Worm (Caenorhabditis elegans) whole organism, L4 larva: ENCODE results near the gene egl-36.

ENCODE experiments used
- F10B5.3 ChIP-seq: sonication (generic microtip); optimal IDR thresholded peaks from 2 replicates; lab custom pipeline; 2016; ENCODE audit warnings: mild to moderate bottlenecking, missing genetic modification characterization, missing compliant biosample characterization
- F26F4.8 ChIP-seq: fragments of 200-800 bp; sonication (Bioruptor generic); conservative IDR thresholded peaks from 2 replicates; pipeline ENCODE4 v1.3.6; 2022; ENCODE audit warnings: missing genetic modification characterization, missing compliant biosample characterization
- F49E8.2 ChIP-seq: sonication (generic microtip); optimal IDR thresholded peaks from 2 replicates; lab custom pipeline; 2016; ENCODE audit warnings: missing compliant biosample characterization, mild to moderate bottlenecking, missing genetic modification characterization, borderline replicate concordance
- T20F7.1 ChIP-seq: fragments of 200-800 bp; sonication (Bioruptor generic); optimal IDR thresholded peaks from 2 replicates; lab custom pipeline; 2018; ENCODE audit warnings: mild to moderate bottlenecking, missing genetic modification characterization, missing compliant biosample characterization
- T26A8.4 ChIP-seq: fragments of 200-800 bp; sonication (Bioruptor generic); IDR thresholded peaks from 2 replicates; pipeline ENCODE4 v1.3.6; 2022; ENCODE audit warnings: missing genetic modification characterization, missing compliant biosample characterization
- Y105C5A.15 ChIP-seq: fragments of 200-800 bp; sonication (Bioruptor generic); IDR thresholded peaks from 2 replicates; pipeline ENCODE4 v1.3.6; 2022; ENCODE audit warnings: missing genetic modification characterization, missing compliant biosample characterization
- Y75B8A.6 ChIP-seq: fragments of 200-800 bp; sonication (Bioruptor generic); IDR thresholded peaks from 2 replicates; pipeline ENCODE4 v1.3.6; 2022; ENCODE audit warnings: missing genetic modification reagents, missing genetic modification characterization, missing compliant biosample characterization
- ZK337.2 ChIP-seq: fragments of 200-800 bp; sonication (Bioruptor generic); IDR thresholded peaks from 2 replicates; pipeline ENCODE4 v1.3.6; 2022; ENCODE audit warnings: missing genetic modification reagents, missing genetic modification characterization, missing compliant biosample characterization
- aha-1 ChIP-seq: fragments of 150-350 bp; peaks from one replicate; lab custom pipeline; 2014; ENCODE audit warnings: missing biosample characterization, missing genetic modification characterization
- aly-2 ChIP-seq: sonication (generic microtip); optimal IDR thresholded peaks from 2 replicates; lab custom pipeline; 2018; ENCODE audit warnings: missing biosample characterization, missing genetic modification characterization
- ama-1 ChIP-seq: fragments of 150-350 bp; optimal IDR thresholded peaks from 2 replicates; lab custom pipeline; 2014; ENCODE audit warnings: inconsistent platforms, mixed read lengths
- arid-1 ChIP-seq: fragments of 200-800 bp; sonication (Bioruptor generic); conservative IDR thresholded peaks from 2 replicates; pipeline ENCODE4 v1.3.6; 2022; ENCODE audit warnings: missing genetic modification reagents, missing genetic modification characterization, missing compliant biosample characterization
- ceh-32 ChIP-seq: sonication (generic microtip); optimal IDR thresholded peaks from 2 replicates; lab custom pipeline; 2016; ENCODE audit warnings: mild to moderate bottlenecking, missing genetic modification characterization, missing compliant biosample characterization; ENCODE audit not compliant: poor library complexity
- daf-12 ChIP-seq: fragments of 150-350 bp; optimal IDR thresholded peaks from 2 replicates; lab custom pipeline; 2014; ENCODE audit warnings: missing biosample characterization, missing genetic modification reagents, missing genetic modification characterization
- daf-19 ChIP-seq: fragments of 200-800 bp; sonication (Bioruptor generic); conservative IDR thresholded peaks from 2 replicates; pipeline ENCODE4 v1.3.6; 2022; ENCODE audit warnings: missing genetic modification characterization, missing compliant biosample characterization
- dmd-6 ChIP-seq: fragments of 200-800 bp; sonication (Bioruptor generic); IDR thresholded peaks from 2 replicates; pipeline ENCODE4 v1.3.6; 2022; ENCODE audit warnings: missing genetic modification reagents, missing genetic modification characterization, missing compliant biosample characterization
- dpl-1 ChIP-seq: fragments of 150-350 bp; optimal IDR thresholded peaks from 2 replicates; lab custom pipeline; 2014; ENCODE audit warnings: missing biosample characterization, missing genetic modification reagents, missing genetic modification characterization
- duxl-1 ChIP-seq: sonication (generic microtip); optimal IDR thresholded peaks from 2 replicates; lab custom pipeline; 2016; ENCODE audit warnings: mild to moderate bottlenecking, missing genetic modification characterization, moderate library complexity, missing compliant biosample characterization; ENCODE audit not compliant: poor library complexity
- dve-1 ChIP-seq: sonication (generic microtip); optimal IDR thresholded peaks from 2 replicates; lab custom pipeline; 2017; ENCODE audit warnings: antibody characterized with exemption, mild to moderate bottlenecking, missing genetic modification characterization, missing compliant biosample characterization; ENCODE audit not compliant: insufficient read depth
- egl-27 ChIP-seq: sonication (generic microtip); optimal IDR thresholded peaks from 3 replicates; lab custom pipeline; 2017; ENCODE audit warnings: missing biosample characterization, missing genetic modification reagents, missing genetic modification characterization
- egl-43 ChIP-seq: fragments of 200-800 bp; sonication (Bioruptor generic); IDR thresholded peaks from 2 replicates; pipeline ENCODE4 v1.3.6; 2022; ENCODE audit warnings: missing genetic modification reagents, missing genetic modification characterization, missing compliant biosample characterization
- fos-1 ChIP-seq: fragments of 150-350 bp; optimal IDR thresholded peaks from 2 replicates; lab custom pipeline; 2014; ENCODE audit warnings: missing biosample characterization, missing genetic modification characterization
- gei-8 ChIP-seq: fragments of 200-800 bp; sonication (Bioruptor generic); optimal IDR thresholded peaks from 2 replicates; lab custom pipeline; 2018; ENCODE audit warnings: mild to moderate bottlenecking, missing genetic modification characterization, missing compliant biosample characterization
- hlh-11 ChIP-seq: fragments of 200-800 bp; sonication (Bioruptor generic); optimal IDR thresholded peaks from 2 replicates; lab custom pipeline; 2018; ENCODE audit warnings: mild to moderate bottlenecking, missing genetic modification characterization, missing compliant biosample characterization
- hmg-1.1 ChIP-seq: fragments of 200-800 bp; sonication (Bioruptor generic); IDR thresholded peaks from 2 replicates; pipeline ENCODE4 v1.3.6; 2022; ENCODE audit warnings: missing genetic modification reagents, missing genetic modification characterization, missing compliant biosample characterization
- jun-1 ChIP-seq: fragments of 150-350 bp; optimal IDR thresholded peaks from 2 replicates; lab custom pipeline; 2014; ENCODE audit warnings: missing biosample characterization, missing genetic modification reagents, missing genetic modification characterization
- lin-15B ChIP-seq: fragments of 150-350 bp; sonication (generic microtip); optimal IDR thresholded peaks from 3 replicates; lab custom pipeline; 2014; ENCODE audit warnings: missing biosample characterization, missing genetic modification characterization
- lir-3 ChIP-seq: sonication (generic microtip); optimal IDR thresholded peaks from 2 replicates; lab custom pipeline; 2016; ENCODE audit warnings: mild to moderate bottlenecking, missing genetic modification characterization, missing compliant biosample characterization
- lsy-2 ChIP-seq, 2 experiments: fragments of 150-350 bp in 1 of 2; sonication (generic microtip) in 1 of 2; optimal IDR thresholded peaks; 2 replicates each; lab custom pipeline; 2014 to 2017; ENCODE audit warnings: missing biosample characterization in 2 of 2, missing genetic modification characterization in 2 of 2
- madf-9 ChIP-seq: fragments of 200-800 bp; sonication (Bioruptor generic); conservative IDR thresholded peaks from 2 replicates; pipeline ENCODE4 v1.3.6; 2022; ENCODE audit warnings: missing genetic modification reagents, missing genetic modification characterization, missing compliant biosample characterization
- mdl-1 ChIP-seq, 2 experiments: fragments of 150-350 bp in 1 of 2; sonication (generic microtip) in 1 of 2; optimal IDR thresholded peaks; 2 replicates each; lab custom pipeline; 2014 to 2017; ENCODE audit warnings: missing biosample characterization in 2 of 2, missing genetic modification characterization in 2 of 2
- mes-2 ChIP-seq: sonication (generic microtip); optimal IDR thresholded peaks from 2 replicates; lab custom pipeline; 2016; ENCODE audit warnings: missing genotype, mild to moderate bottlenecking, missing genetic modification characterization, missing compliant biosample characterization; ENCODE audit not compliant: poor library complexity, severe bottlenecking
- nhr-11 ChIP-seq: fragments of 150-350 bp; optimal IDR thresholded peaks from 2 replicates; lab custom pipeline; 2014; ENCODE audit warnings: missing biosample characterization, missing genetic modification characterization
- nhr-42 ChIP-seq: fragments of 200-800 bp; sonication (Bioruptor generic); IDR thresholded peaks from 2 replicates; pipeline ENCODE4 v1.3.6; 2022; ENCODE audit warnings: missing genetic modification characterization, missing compliant biosample characterization
- nhr-48 ChIP-seq: sonication (generic microtip); optimal IDR thresholded peaks from 2 replicates; lab custom pipeline; 2016; ENCODE audit warnings: mild to moderate bottlenecking, missing genetic modification characterization, missing compliant biosample characterization
- pha-4 ChIP-seq, 2 experiments: fragments of 150-350 bp in 1 of 2; fragments of 200-800 bp in 1 of 2; sonication (Bioruptor generic) in 1 of 2; IDR thresholded peaks in 1 of 2; optimal IDR thresholded peaks in 1 of 2; 2 replicates each; pipeline versions ENCODE4 v1.3.6 to Lab custom; 2014 to 2022; ENCODE audit warnings: missing genetic modification characterization in 2 of 2, missing genetic modification reagents in 2 of 2, missing biosample characterization in 1 of 2, missing compliant biosample characterization in 1 of 2
- php-3 ChIP-seq: fragments of 200-800 bp; sonication (Bioruptor generic); IDR thresholded peaks from 2 replicates; pipeline ENCODE4 v1.3.6; 2022; ENCODE audit warnings: missing genetic modification reagents, missing genetic modification characterization, missing compliant biosample characterization
- set-16 ChIP-seq: fragments of 200-800 bp; sonication (Bioruptor generic); IDR thresholded peaks from 2 replicates; pipeline ENCODE4 v1.3.6; 2022; ENCODE audit warnings: missing genetic modification reagents, missing genetic modification characterization, missing compliant biosample characterization
- snpc-1.2 ChIP-seq: fragments of 200-800 bp; sonication (Bioruptor generic); IDR thresholded peaks from 2 replicates; pipeline ENCODE4 v1.3.6; 2022; ENCODE audit warnings: missing genetic modification reagents, missing genetic modification characterization, missing compliant biosample characterization
- snpc-4 ChIP-seq: fragments of 150-350 bp; optimal IDR thresholded peaks from 2 replicates; lab custom pipeline; 2014; ENCODE audit warnings: missing biosample characterization, missing genetic modification characterization
- spr-1 ChIP-seq: sonication (generic microtip); optimal IDR thresholded peaks from 2 replicates; lab custom pipeline; 2016; ENCODE audit warnings: mild to moderate bottlenecking, missing genetic modification characterization, missing compliant biosample characterization
- unc-39 ChIP-seq: sonication (generic microtip); optimal IDR thresholded peaks from 2 replicates; lab custom pipeline; 2017; ENCODE audit warnings: missing biosample characterization, missing genetic modification characterization
- unc-62 ChIP-seq, 3 experiments: fragments of 150-350 bp in 1 of 3; sonication (generic microtip); optimal IDR thresholded peaks in 2 of 3; peaks in 1 of 3; 1 replicate in 1 of 3; 2 replicates in 2 of 3; lab custom pipeline; 2014 to 2017; ENCODE audit warnings: missing biosample characterization in 3 of 3, missing genetic modification characterization in 3 of 3, missing genetic modification reagents in 3 of 3, missing genotype in 1 of 3
- zag-1 ChIP-seq: fragments of 150-350 bp; optimal IDR thresholded peaks from 2 replicates; lab custom pipeline; 2014; ENCODE audit warnings: missing biosample characterization, missing genetic modification characterization
- zfp-2 ChIP-seq: sonication (generic microtip); optimal IDR thresholded peaks from 2 replicates; lab custom pipeline; 2016; ENCODE audit warnings: mild to moderate bottlenecking, missing genetic modification characterization, missing compliant biosample characterization
- zip-11 ChIP-seq: fragments of 200-800 bp; sonication (Bioruptor generic); IDR thresholded peaks from 2 replicates; pipeline ENCODE4 v1.3.6; 2022; ENCODE audit warnings: missing genetic modification characterization, missing compliant biosample characterization
- zip-2 ChIP-seq: fragments of 150-350 bp; optimal IDR thresholded peaks from 2 replicates; lab custom pipeline; 2014; ENCODE audit warnings: missing biosample characterization, missing genetic modification characterization
- ztf-11 ChIP-seq: fragments of 150-350 bp; optimal IDR thresholded peaks from 2 replicates; lab custom pipeline; 2014; ENCODE audit warnings: missing biosample characterization, missing genetic modification characterization

egl-36 gene

ce11 chrX:10768289-10769153, 34.4 kb downstream of the egl-36 start:
- TF ChIP-seq hmg-1.1 (GFP tag; lab: Robert Waterston, UW) = 0 out of 2 replicates have a peak, but pooled peaks have one; percentile 11
- peak; percentile 62; the same call in 1 of the 2 replicates for TF ChIP-seq pha-4 (GFP tag; IDR thresholded peaks at IDR 0.05; lab: Robert Waterston, UW)
- TF ChIP-seq pha-4 (tag; optimal IDR thresholded peaks at IDR 0.05; lab: Kevin White, UChicago) = no peak
- TF ChIP-seq dmd-6 (GFP tag; lab: Robert Waterston, UW) = 0 out of 2 replicates have a peak, but pooled peaks have one; percentile 16
- no peak for TF ChIP-seq unc-39 (tag; lab: Kevin White, UChicago)
- TF ChIP-seq nhr-11 (tag; lab: Kevin White, UChicago) = no peak
- TF ChIP-seq jun-1 = no peak
- TF ChIP-seq ZK337.2 = peak; percentile 64; the same call in 1 of the 2 replicates
- no peak for TF ChIP-seq lin-15B (tag; lab: Kevin White, UChicago)
- no peak for TF ChIP-seq spr-1 (tag; lab: Kevin White, UChicago)
- TF ChIP-seq fos-1 (tag; lab: Kevin White, UChicago) = no peak
- TF ChIP-seq F26F4.8 = no peak
- peak; percentile 78 for TF ChIP-seq nhr-48 (tag; lab: Kevin White, UChicago)
- no peak for TF ChIP-seq nhr-42 (GFP tag; lab: Robert Waterston, UW)
- TF ChIP-seq T26A8.4 (GFP tag; lab: Robert Waterston, UW) = no peak
- TF ChIP-seq Y105C5A.15 (GFP tag; lab: Robert Waterston, UW) = no peak
- no peak for TF ChIP-seq dpl-1
- TF ChIP-seq ama-1 (lab: Kevin White, UChicago) = no peak
- TF ChIP-seq snpc-1.2 = no peak
- no peak for TF ChIP-seq ztf-11 (tag; lab: Kevin White, UChicago)
- no peak for TF ChIP-seq ceh-32 (tag; lab: Kevin White, UChicago)
- no peak for TF ChIP-seq madf-9
- TF ChIP-seq lir-3 = no peak
- TF ChIP-seq set-16 = peak; percentile 66
- TF ChIP-seq egl-43 (GFP tag; lab: Robert Waterston, UW) = 0 out of 2 replicates have a peak, but pooled peaks have one; percentile 4
- peak in 1 of 2 experiments; percentile 13 for TF ChIP-seq unc-62 (GFP tag; optimal IDR thresholded peaks at IDR 0.05 in 1 of 2; lab: Kevin White, UChicago)
- TF ChIP-seq unc-62 (tag; optimal IDR thresholded peaks at IDR 0.05; lab: Kevin White, UChicago) = no peak
- no peak for TF ChIP-seq aly-2 (tag; lab: Kevin White, UChicago)
- TF ChIP-seq zag-1 (tag; lab: Kevin White, UChicago) = no peak
- TF ChIP-seq gei-8 (GFP tag; lab: Kevin White, UChicago) = no peak
- TF ChIP-seq snpc-4 (tag; lab: Kevin White, UChicago) = no peak
- TF ChIP-seq daf-19 (GFP tag; lab: Robert Waterston, UW) = no peak
- TF ChIP-seq egl-27 = no peak
- no peak for TF ChIP-seq daf-12 (tag; lab: Kevin White, UChicago)
- no peak for TF ChIP-seq zip-2 (tag; lab: Kevin White, UChicago)
- TF ChIP-seq zip-11 = no peak
- TF ChIP-seq Y75B8A.6 = no peak
- peak; percentile 7 for TF ChIP-seq dve-1 (tag; lab: Kevin White, UChicago)
- TF ChIP-seq lsy-2 (tag; optimal IDR thresholded peaks at IDR 0.05; lab: Kevin White, UChicago) = peak in 1 of 2 experiments; percentile 22
- no peak for TF ChIP-seq duxl-1 (tag; lab: Kevin White, UChicago)
- TF ChIP-seq aha-1 (tag; lab: Kevin White, UChicago) = peak; percentile 95
- no peak for TF ChIP-seq F10B5.3 (tag; lab: Kevin White, UChicago)
- TF ChIP-seq F49E8.2 = no peak
- TF ChIP-seq hlh-11 (tag; lab: Kevin White, UChicago) = peak; percentile 13
- peak in 1 of 2 experiments; percentile 30 for TF ChIP-seq mdl-1 (tag; optimal IDR thresholded peaks at IDR 0.05; lab: Kevin White, UChicago)
- no peak for TF ChIP-seq php-3 (GFP tag; lab: Robert Waterston, UW)
- TF ChIP-seq mes-2 (tag; lab: Kevin White, UChicago) = peak; percentile 33
- TF ChIP-seq T20F7.1 (GFP tag; lab: Kevin White, UChicago) = no peak
- no peak for TF ChIP-seq zfp-2 (tag; lab: Kevin White, UChicago)
- 0 out of 2 replicates have a peak, but pooled peaks have one; percentile 12 for TF ChIP-seq arid-1
